Fruit fly (Drosophila melanogaster) whole organism, embryonic: ENCODE results near the gene CG10584.
A peak's percentile ranks its signal among the peaks of the same experiment; 100 is the strongest.

ENCODE experiments used
- Atf-2 ChIP-seq: fragments of 200-800 bp; sonication (Bioruptor generic); optimal IDR thresholded peaks from 2 replicates; lab custom pipeline; 2016; ENCODE audit warnings: missing biosample characterization, missing genetic modification characterization
- BEAF-32 ChIP-seq: fragments of 200-800 bp; sonication (Bioruptor generic); optimal IDR thresholded peaks from 3 replicates; lab custom pipeline; 2017; ENCODE audit warnings: missing biosample characterization, missing genetic modification characterization, mild to moderate bottlenecking, moderate library complexity, missing genetic modification reagents
- CG10543 ChIP-seq: fragments of 200-800 bp; sonication (Bioruptor generic); optimal IDR thresholded peaks from 3 replicates; lab custom pipeline; 2017; ENCODE audit warnings: missing biosample characterization, mild to moderate bottlenecking, missing genetic modification characterization, moderate library complexity
- CG10959 ChIP-seq: fragments of 200-800 bp; sonication (Bioruptor generic); IDR thresholded peaks from 2 replicates; pipeline ENCODE4 v1.3.6; 2022; ENCODE audit warnings: missing biosample characterization, missing genetic modification characterization
- CG11247 ChIP-seq: fragments of 200-800 bp; sonication (Bioruptor generic); IDR thresholded peaks from 2 replicates; pipeline ENCODE4 v1.3.6; 2022; ENCODE audit warnings: missing biosample characterization, missing genetic modification characterization
- CG12104 ChIP-seq: fragments of 200-800 bp; sonication (Bioruptor generic); optimal IDR thresholded peaks from 3 replicates; lab custom pipeline; 2016; ENCODE audit warnings: missing biosample characterization, missing genetic modification characterization
- CG12219 ChIP-seq: fragments of 200-800 bp; sonication (Bioruptor generic); optimal IDR thresholded peaks from 3 replicates; lab custom pipeline; 2018; ENCODE audit warnings: missing biosample characterization, mild to moderate bottlenecking, missing genetic modification characterization
- CG12769 ChIP-seq: fragments of 200-800 bp; sonication (Bioruptor generic); optimal IDR thresholded peaks from 2 replicates; lab custom pipeline; 2019; ENCODE audit warnings: missing biosample characterization, mild to moderate bottlenecking, missing genetic modification characterization, moderate library complexity
- CG15073 ChIP-seq: fragments of 200-800 bp; sonication (Bioruptor generic); optimal IDR thresholded peaks from 2 replicates; lab custom pipeline; 2016; ENCODE audit warnings: missing biosample characterization, missing genetic modification characterization
- CG1647 ChIP-seq: fragments of 200-800 bp; sonication (Bioruptor generic); optimal IDR thresholded peaks from 3 replicates; lab custom pipeline; 2016; ENCODE audit warnings: missing biosample characterization, missing genetic modification characterization
- CG17186 ChIP-seq: fragments of 200-800 bp; sonication (Bioruptor generic); optimal IDR thresholded peaks from 3 replicates; lab custom pipeline; 2017; ENCODE audit warnings: missing biosample characterization, missing genetic modification reagents, missing genetic modification characterization
- CG17568 ChIP-seq: fragments of 200-800 bp; sonication (Bioruptor generic); optimal IDR thresholded peaks from 2 replicates; lab custom pipeline; 2018; ENCODE audit warnings: missing biosample characterization, mild to moderate bottlenecking, missing genetic modification characterization, moderate library complexity
- CG18011 ChIP-seq: fragments of 200-800 bp; sonication (Bioruptor generic); optimal IDR thresholded peaks from 2 replicates; lab custom pipeline; 2017; ENCODE audit warnings: missing biosample characterization, missing genetic modification characterization, mild to moderate bottlenecking, moderate library complexity, missing genotype
- CG18619 ChIP-seq: fragments of 200-800 bp; sonication (Bioruptor generic); optimal IDR thresholded peaks from 3 replicates; lab custom pipeline; 2017; ENCODE audit warnings: missing biosample characterization, mild to moderate bottlenecking, missing genetic modification characterization
- CG3065 ChIP-seq: fragments of 200-800 bp; sonication (Bioruptor generic); optimal IDR thresholded peaks from 2 replicates; lab custom pipeline; 2016; ENCODE audit warnings: missing biosample characterization, missing genetic modification characterization
- CG4424 ChIP-seq: fragments of 200-800 bp; sonication (Bioruptor generic); optimal IDR thresholded peaks from 3 replicates; lab custom pipeline; 2016; ENCODE audit warnings: missing biosample characterization, missing genetic modification characterization
- CG6683 ChIP-seq: fragments of 200-800 bp; sonication (Bioruptor generic); optimal IDR thresholded peaks from 2 replicates; lab custom pipeline; 2017; ENCODE audit warnings: missing biosample characterization, mild to moderate bottlenecking, missing genetic modification characterization, missing genetic modification reagents
- CG6791 ChIP-seq: fragments of 200-800 bp; sonication (Bioruptor generic); IDR thresholded peaks from 3 replicates; pipeline ENCODE4 v1.3.6; 2022; ENCODE audit warnings: missing biosample characterization, missing genetic modification characterization; ENCODE audit not compliant: partially characterized antibody
- CG7745 ChIP-seq: fragments of 200-800 bp; sonication (Bioruptor generic); optimal IDR thresholded peaks from 2 replicates; lab custom pipeline; 2018; ENCODE audit warnings: missing biosample characterization, mild to moderate bottlenecking, missing genetic modification characterization, moderate library complexity
- CG7928 ChIP-seq: fragments of 200-800 bp; sonication (Bioruptor generic); optimal IDR thresholded peaks from 2 replicates; lab custom pipeline; 2017; ENCODE audit warnings: missing biosample characterization, mild to moderate bottlenecking, missing genetic modification characterization
- CG8388 ChIP-seq: fragments of 200-800 bp; sonication (Bioruptor generic); optimal IDR thresholded peaks from 2 replicates; lab custom pipeline; 2019; ENCODE audit warnings: missing biosample characterization, mild to moderate bottlenecking, missing genetic modification characterization, moderate library complexity
- CTCF ChIP-seq: fragments of 200-800 bp; sonication (Bioruptor generic); optimal IDR thresholded peaks from 2 replicates; lab custom pipeline; 2017; ENCODE audit warnings: missing biosample characterization, mild to moderate bottlenecking, missing genetic modification characterization, moderate library complexity
- Dip2 ChIP-seq: fragments of 200-800 bp; sonication (Bioruptor generic); IDR thresholded peaks from 2 replicates; pipeline ENCODE4 v1.3.6; 2022; ENCODE audit warnings: missing biosample characterization, missing genetic modification characterization
- Doc3 ChIP-seq: fragments of 200-800 bp; sonication (Bioruptor generic); IDR thresholded peaks from 3 replicates; pipeline ENCODE4 v1.3.6; 2022; ENCODE audit warnings: missing biosample characterization, missing genetic modification characterization; ENCODE audit not compliant: partially characterized antibody
- Dp ChIP-seq: fragments of 200-800 bp; sonication (Bioruptor generic); optimal IDR thresholded peaks from 2 replicates; lab custom pipeline; 2018; ENCODE audit warnings: missing biosample characterization, mild to moderate bottlenecking, missing genetic modification characterization, moderate library complexity
- Fer1 ChIP-seq: fragments of 200-800 bp; sonication (Bioruptor generic); optimal IDR thresholded peaks from 2 replicates; lab custom pipeline; 2017; ENCODE audit warnings: missing biosample characterization, mild to moderate bottlenecking, missing genetic modification characterization
- HmgD ChIP-seq: fragments of 200-800 bp; sonication (Bioruptor generic); optimal IDR thresholded peaks from 3 replicates; lab custom pipeline; 2016; ENCODE audit warnings: missing biosample characterization, missing genetic modification characterization
- Jarid2 ChIP-seq: fragments of 200-800 bp; sonication (Bioruptor generic); optimal IDR thresholded peaks from 3 replicates; lab custom pipeline; 2017; ENCODE audit warnings: mild to moderate bottlenecking, missing biosample characterization, missing genetic modification reagents, missing genetic modification characterization
- MBD-R2 ChIP-seq: fragments of 200-800 bp; sonication (Bioruptor generic); IDR thresholded peaks from 2 replicates; pipeline ENCODE4 v1.3.6; 2022; ENCODE audit warnings: missing biosample characterization, missing genetic modification characterization
- Mad ChIP-seq: fragments of 200-800 bp; sonication (Bioruptor generic); optimal IDR thresholded peaks from 2 replicates; lab custom pipeline; 2016; ENCODE audit warnings: missing biosample characterization, missing genetic modification characterization
- NK7.1 ChIP-seq: fragments of 200-800 bp; sonication (Bioruptor generic); optimal IDR thresholded peaks from 3 replicates; lab custom pipeline; 2016; ENCODE audit warnings: missing biosample characterization, missing genetic modification characterization
- Oli ChIP-seq: fragments of 200-800 bp; sonication (Bioruptor generic); optimal IDR thresholded peaks from 2 replicates; lab custom pipeline; 2018; ENCODE audit warnings: missing biosample characterization, mild to moderate bottlenecking, missing genetic modification characterization, moderate library complexity
- Sox100B ChIP-seq: fragments of 200-800 bp; sonication (Bioruptor generic); optimal IDR thresholded peaks from 3 replicates; lab custom pipeline; 2018; ENCODE audit warnings: missing biosample characterization, mild to moderate bottlenecking, missing genetic modification characterization
- Spps ChIP-seq: fragments of 200-800 bp; sonication (Bioruptor generic); optimal IDR thresholded peaks from 2 replicates; lab custom pipeline; 2018; ENCODE audit warnings: missing biosample characterization, mild to moderate bottlenecking, missing genetic modification characterization
- Trl ChIP-seq, 3 experiments: fragments of >200 bp in 2 of 3; fragments of 200-800 bp in 1 of 3; sonication (Bioruptor generic) in 1 of 3; optimal IDR thresholded peaks; 2 replicates in 1 of 3; 3 replicates in 2 of 3; lab custom pipeline; 2016 to 2017; ENCODE audit warnings: missing biosample characterization in 1 of 3, missing genetic modification characterization in 1 of 3
- YL-1 ChIP-seq: fragments of 200-800 bp; sonication (Bioruptor generic); optimal IDR thresholded peaks from 3 replicates; lab custom pipeline; 2017; ENCODE audit warnings: missing biosample characterization, mild to moderate bottlenecking, missing genetic modification characterization
- ash1 ChIP-seq: fragments of 200-800 bp; sonication (Bioruptor generic); optimal IDR thresholded peaks from 2 replicates; lab custom pipeline; 2018; ENCODE audit warnings: missing biosample characterization, mild to moderate bottlenecking, missing genetic modification characterization
- chm ChIP-seq: fragments of 200-800 bp; sonication (Bioruptor generic); IDR thresholded peaks from 2 replicates; pipeline ENCODE4 v1.3.6; 2022; ENCODE audit warnings: missing biosample characterization, missing genetic modification characterization
- gcm2 ChIP-seq: fragments of 200-800 bp; sonication (Bioruptor generic); optimal IDR thresholded peaks from 2 replicates; lab custom pipeline; 2016; ENCODE audit warnings: missing biosample characterization, missing genetic modification characterization
- inv ChIP-seq: fragments of 200-800 bp; sonication (Bioruptor generic); IDR thresholded peaks from 2 replicates; pipeline ENCODE4 v1.3.6; 2022; ENCODE audit warnings: missing biosample characterization, missing genetic modification characterization; ENCODE audit not compliant: partially characterized antibody
- knrl ChIP-seq: fragments of 200-800 bp; sonication (Bioruptor generic); IDR thresholded peaks from 3 replicates; pipeline ENCODE4 v1.3.6; 2022; ENCODE audit warnings: missing biosample characterization, missing genetic modification characterization; ENCODE audit not compliant: partially characterized antibody
- pros ChIP-seq: fragments of 200-800 bp; sonication (Bioruptor generic); optimal IDR thresholded peaks from 3 replicates; lab custom pipeline; 2019; ENCODE audit warnings: missing biosample characterization, mild to moderate bottlenecking, missing genetic modification characterization, moderate library complexity
- seq ChIP-seq: fragments of 200-800 bp; sonication (Bioruptor generic); IDR thresholded peaks from 2 replicates; pipeline ENCODE4 v1.3.6; 2022; ENCODE audit warnings: missing biosample characterization, missing genetic modification characterization
- sim ChIP-seq: fragments of 200-800 bp; sonication (Bioruptor generic); IDR thresholded peaks from 2 replicates; pipeline ENCODE4 v1.3.6; 2022; ENCODE audit warnings: missing biosample characterization, missing genetic modification characterization
- sisA ChIP-seq: fragments of 200-800 bp; sonication (Bioruptor generic); IDR thresholded peaks from 2 replicates; pipeline ENCODE4 v1.3.6; 2022; ENCODE audit warnings: missing biosample characterization, missing genetic modification characterization
- sug ChIP-seq: fragments of 200-800 bp; optimal IDR thresholded peaks from 2 replicates; lab custom pipeline; 2019; ENCODE audit warnings: missing biosample characterization, mild to moderate bottlenecking, missing genetic modification characterization, moderate library complexity
- ttk ChIP-seq: fragments of 200-800 bp; sonication (Bioruptor generic); IDR thresholded peaks from 2 replicates; pipeline ENCODE4 v2.1.2; 2022; ENCODE audit warnings: missing biosample characterization, missing genetic modification characterization
- vfl ChIP-seq: fragments of 200-800 bp; sonication (Bioruptor generic); optimal IDR thresholded peaks from 2 replicates; lab custom pipeline; 2016; ENCODE audit warnings: missing biosample characterization, missing genetic modification characterization

Gene CG10584

DNA sequence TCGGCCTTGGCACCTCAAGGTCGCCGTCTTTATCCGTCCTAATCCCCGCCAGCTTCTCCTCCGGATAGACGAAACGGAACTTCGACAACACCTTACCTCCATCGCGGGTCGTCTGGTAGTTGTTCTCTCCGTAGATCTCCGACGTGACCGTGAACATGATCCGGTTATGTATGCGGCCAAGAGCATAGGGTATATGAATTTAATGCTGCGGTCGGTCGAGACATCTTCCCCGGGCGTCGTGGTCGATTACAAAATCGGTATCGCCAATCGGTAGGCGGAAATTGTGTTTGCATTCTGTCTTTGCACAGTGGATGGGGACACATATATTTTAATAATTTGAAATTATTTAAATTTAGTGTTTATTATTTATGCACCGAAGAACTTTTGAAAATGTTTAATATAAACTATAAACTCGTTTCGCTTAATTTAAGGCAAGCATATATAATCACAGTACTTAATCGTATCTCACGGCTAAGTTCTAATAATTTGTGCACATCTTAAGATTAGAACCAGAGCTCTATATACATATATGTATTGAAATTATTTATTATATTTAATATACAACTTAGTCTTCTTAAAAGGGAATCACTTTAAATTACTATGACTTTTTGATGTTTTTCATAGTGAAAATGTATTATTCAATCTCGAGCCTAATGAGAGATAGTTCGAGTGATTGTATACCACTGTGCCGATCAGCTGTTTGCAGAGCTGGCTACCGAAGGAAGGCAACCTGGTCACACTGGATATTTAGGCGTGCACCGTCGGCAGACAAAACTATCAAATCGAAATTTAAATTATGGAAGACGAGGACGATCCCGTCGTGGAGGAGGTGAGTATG, at the start of gene CG10584, which contains the start of gene Polr3E (continued):
- TF ChIP-seq vfl (GFP tag; lab: Kevin White, UChicago) = no peak
- TF ChIP-seq CG8388 (GFP tag; lab: Kevin White, UChicago) = peak; percentile 92
- TF ChIP-seq ttk (GFP tag; lab: Robert Waterston, UW) = peak; percentile 75
- peak; percentile 82 for TF ChIP-seq Spps (tag; lab: Kevin White, UChicago)
- TF ChIP-seq sim = no peak; the same call in 1 of the 2 replicates
- TF ChIP-seq Atf-2 = peak; percentile 51
- TF ChIP-seq CG18011 = peak; percentile 77
- TF ChIP-seq CG6791 (GFP tag; lab: Robert Waterston, UW) = peak; percentile 54
- peak; percentile 54 for TF ChIP-seq CG17186 (GFP tag; lab: Kevin White, UChicago)
- peak; percentile 3 for TF ChIP-seq HmgD
- peak; percentile 94 for TF ChIP-seq MBD-R2 (GFP tag; lab: Robert Waterston, UW)
- peak; percentile 78 for TF ChIP-seq seq (GFP tag; lab: Robert Waterston, UW)
- TF ChIP-seq CG11247 (GFP tag; lab: Robert Waterston, UW) = peak; percentile 72; the same call in 1 of the 2 replicates
- peak; percentile 64 for TF ChIP-seq CG7928 (GFP tag; lab: Kevin White, UChicago)
- no peak for TF ChIP-seq ash1 (GFP tag; lab: Kevin White, UChicago)
- TF ChIP-seq CG3065 (GFP tag; lab: Kevin White, UChicago) = peak; percentile 81
- peak; percentile 78 for TF ChIP-seq sisA (GFP tag; lab: Robert Waterston, UW)
- peak; percentile 97 for TF ChIP-seq Sox100B (GFP tag; lab: Kevin White, UChicago)
- peak; percentile 33 for TF ChIP-seq Dp
- peak; percentile 17 for TF ChIP-seq CG1647
- peak; percentile 88 for TF ChIP-seq CG6683 (GFP tag; lab: Kevin White, UChicago)
- TF ChIP-seq CG15073 = no peak
- TF ChIP-seq gcm2 (GFP tag; lab: Kevin White, UChicago) = peak; percentile 45
- no peak for TF ChIP-seq Trl (optimal IDR thresholded peaks at IDR 0.05; lab: Kevin White, UChicago)
- TF ChIP-seq Trl (GFP tag; optimal IDR thresholded peaks at IDR 0.05; lab: Kevin White, UChicago) = peak; percentile 44
- peak; percentile 94 for TF ChIP-seq Oli
- TF ChIP-seq chm (GFP tag; lab: Robert Waterston, UW) = peak; percentile 28
- TF ChIP-seq CG7745 (tag; lab: Kevin White, UChicago) = peak; percentile 49
- peak; percentile 95 for TF ChIP-seq sug (tag; lab: Kevin White, UChicago)
- peak; percentile 92 for TF ChIP-seq CG12104 (GFP tag; lab: Kevin White, UChicago)
- TF ChIP-seq Doc3 = peak; percentile 28; the same call in 1 of the 3 replicates
- TF ChIP-seq pros (GFP tag; lab: Kevin White, UChicago) = peak; percentile 77
- peak; percentile 3 for TF ChIP-seq Mad
- peak; percentile 5 for TF ChIP-seq CTCF (GFP tag; lab: Kevin White, UChicago)
- TF ChIP-seq Fer1 (GFP tag; lab: Kevin White, UChicago) = peak; percentile 96
- peak; percentile 45 for TF ChIP-seq knrl (GFP tag; lab: Robert Waterston, UW)
- peak; percentile 46 for TF ChIP-seq CG12769 (tag; lab: Kevin White, UChicago)
- peak; percentile 93 for TF ChIP-seq CG4424
- TF ChIP-seq inv (GFP tag; lab: Robert Waterston, UW) = no peak
- TF ChIP-seq CG10543 (GFP tag; lab: Kevin White, UChicago) = peak; percentile 98
- peak; percentile 23 for TF ChIP-seq NK7.1 (GFP tag; lab: Kevin White, UChicago)
- TF ChIP-seq CG18619 = peak; percentile 94
- TF ChIP-seq CG12219 (GFP tag; lab: Kevin White, UChicago) = peak; percentile 83
- TF ChIP-seq CG17568 (GFP tag; lab: Kevin White, UChicago) = peak; percentile 88
- peak; percentile 70 for TF ChIP-seq Jarid2 (GFP tag; lab: Kevin White, UChicago)
- TF ChIP-seq Dip2 = no peak
- TF ChIP-seq CG10959 (GFP tag; lab: Robert Waterston, UW) = peak; percentile 48; the same call in 1 of the 2 replicates
- TF ChIP-seq YL-1 (GFP tag; lab: Kevin White, UChicago) = peak; percentile 90
- TF ChIP-seq BEAF-32 = peak; percentile 19
